In genomic region chrV:18581393-18582113, ce11 we compare ENCODE assay signal across 2 worm cellular contexts.
TF ChIP-seq lines count a peak whose summit lies in the region.

No protein-coding gene starts in this region.

TF ChIP-seq in whole organism, L1 larva, 84 proteins besides CTCF, POLR2A, EP300 and RAD21 (continued from another document):
- TF ChIP-seq pag-3 (tag; optimal IDR thresholded peaks at IDR 0.05; lab: Kevin White, UChicago; ENCODE audit: borderline replicate concordance, insufficient read depth) (peak; percentile 66), sup-37 (GFP tag; optimal IDR thresholded peaks at IDR 0.05; lab: Kevin White, UChicago) (no peak), unc-130 (tag; optimal IDR thresholded peaks at IDR 0.05; lab: Kevin White, UChicago) (peak; percentile 76), snpc-4 (tag; optimal IDR thresholded peaks at IDR 0.05; lab: Kevin White, UChicago) (peak; percentile 3), zag-1 (tag; optimal IDR thresholded peaks at IDR 0.05; lab: Kevin White, UChicago) (no peak), mdl-1 (tag; optimal IDR thresholded peaks at IDR 0.05; lab: Kevin White, UChicago) (peak in 1 of 2 experiments; percentile 46), nhr-20 (tag; optimal IDR thresholded peaks at IDR 0.05; lab: Kevin White, UChicago) (peak; percentile 44), fkh-4 (tag; optimal IDR thresholded peaks at IDR 0.05; lab: Kevin White, UChicago; ENCODE audit: borderline replicate concordance) (peak; percentile 74), unc-98 (GFP tag; IDR thresholded peaks at IDR 0.05; lab: Robert Waterston, UW) (no peak), sptf-1 (tag; optimal IDR thresholded peaks at IDR 0.05; lab: Kevin White, UChicago) (no peak), swsn-7 (tag; optimal IDR thresholded peaks at IDR 0.05; lab: Kevin White, UChicago) (peak; percentile 24), snu-23 (GFP tag; optimal IDR thresholded peaks at IDR 0.05; lab: Kevin White, UChicago) (peak; percentile 61), lin-14 (GFP tag; optimal IDR thresholded peaks at IDR 0.05; lab: Kevin White, UChicago) (peak; percentile 85), nhr-71 (tag; optimal IDR thresholded peaks at IDR 0.05; lab: Kevin White, UChicago) (peak; percentile 89), lsy-2 (tag; optimal IDR thresholded peaks at IDR 0.05; lab: Kevin White, UChicago) (peak; percentile 44 to 63), dsc-1 (tag; optimal IDR thresholded peaks at IDR 0.05; lab: Kevin White, UChicago) (peak; percentile 80), nhr-11 (tag; optimal IDR thresholded peaks at IDR 0.05; lab: Kevin White, UChicago) (no peak)
TF ChIP-seq in whole organism, L1 larva: peak in this region for 20.

TF ChIP-seq in whole organism, L2 larva, 48 proteins besides CTCF, POLR2A, EP300 and RAD21 (continued from another document):
- no peak for TF ChIP-seq fos-1 (tag; optimal IDR thresholded peaks at IDR 0.05; lab: Kevin White, UChicago)
- no peak for TF ChIP-seq alr-1 (tag; optimal IDR thresholded peaks at IDR 0.05; lab: Kevin White, UChicago)
- TF ChIP-seq lsy-2 (tag; optimal IDR thresholded peaks at IDR 0.05; lab: Kevin White, UChicago) = peak in 1 of 2 experiments; percentile 51
- TF ChIP-seq nhr-10 (tag; optimal IDR thresholded peaks at IDR 0.05; lab: Kevin White, UChicago) = no peak
- no peak for TF ChIP-seq blmp-1 (tag; optimal IDR thresholded peaks at IDR 0.05; lab: Kevin White, UChicago; ENCODE audit: insufficient read depth)
- TF ChIP-seq crh-2 (tag; optimal IDR thresholded peaks at IDR 0.05; lab: Kevin White, UChicago) = no peak
- TF ChIP-seq nhr-129 (tag; optimal IDR thresholded peaks at IDR 0.05; lab: Kevin White, UChicago) = peak; percentile 77
